Worm (Caenorhabditis elegans): ENCODE data around the gene Y54G2A.37.

Gene Y54G2A.37

ce11 chrIV:2809208-2809607, 11.3 kb upstream of the Y54G2A.37 start, which contains the start of gene Y54G2A.76:
Gene Y54G2A.76, plus strand, starts transcription at chrIV:2809410.
- no peak for TF ChIP-seq scrt-1 (GFP tag; IDR thresholded peaks at IDR 0.05)

ce11 chrIV:2817038-2817437, 3.5 kb upstream of the Y54G2A.37 start:
- TF ChIP-seq tbx-11 (GFP tag; IDR thresholded peaks at IDR 0.05) (no peak), pes-1 (GFP tag; IDR thresholded peaks at IDR 0.05) (no peak), scrt-1 (GFP tag; IDR thresholded peaks at IDR 0.05) (no peak)

- TF ChIP-seq tbx-37 (GFP tag; conservative IDR thresholded peaks at IDR 0.05): no peak
Measured at ce11 chrIV:2819633-2820032, 875 bp upstream of the Y54G2A.37 start, which contains the start of gene Y54G2A.13. Gene Y54G2A.13, minus strand, starts transcription at chrIV:2819733.

- TF ChIP-seq pes-1 (GFP tag; IDR thresholded peaks at IDR 0.05): no peak
- TF ChIP-seq hmbx-1 (tag; optimal IDR thresholded peaks at IDR 0.05): no peak
- no peak for TF ChIP-seq scrt-1 (GFP tag; IDR thresholded peaks at IDR 0.05)
- TF ChIP-seq sea-1 (GFP tag; conservative IDR thresholded peaks at IDR 0.05): no peak
- TF ChIP-seq flt-1 (GFP tag; IDR thresholded peaks at IDR 0.05): no peak
- TF ChIP-seq ceh-36 (tag; optimal IDR thresholded peaks at IDR 0.05): no peak
- no peak for TF ChIP-seq tbx-11 (GFP tag; IDR thresholded peaks at IDR 0.05)
- no peak for TF ChIP-seq B0310.2 (tag; optimal IDR thresholded peaks at IDR 0.05)
- TF ChIP-seq ceh-13 (GFP tag; optimal IDR thresholded peaks at IDR 0.05): no peak
- no peak for TF ChIP-seq hnd-1 (tag; optimal IDR thresholded peaks at IDR 0.05)
- TF ChIP-seq tra-4 (tag; optimal IDR thresholded peaks at IDR 0.05): no peak
Measured at ce11 chrIV:2823446-2823845, 2.9 kb downstream of the Y54G2A.37 start, which contains the start of gene clec-80. Gene clec-80, plus strand, starts transcription at chrIV:2823746.

- TF ChIP-seq flt-1 (GFP tag; IDR thresholded peaks at IDR 0.05): no peak
- TF ChIP-seq tbx-37 (GFP tag; conservative IDR thresholded peaks at IDR 0.05): no peak
- TF ChIP-seq hnd-1 (tag; optimal IDR thresholded peaks at IDR 0.05): no peak
- no peak for TF ChIP-seq tra-4 (tag; optimal IDR thresholded peaks at IDR 0.05)
- no peak for TF ChIP-seq tbx-11 (GFP tag; IDR thresholded peaks at IDR 0.05)
- TF ChIP-seq ets-7 (tag; optimal IDR thresholded peaks at IDR 0.05): no peak
- TF ChIP-seq pes-1 (GFP tag; IDR thresholded peaks at IDR 0.05): no peak
- no peak for TF ChIP-seq F13C5.2 (tag; optimal IDR thresholded peaks at IDR 0.05)
- no peak for TF ChIP-seq hmbx-1 (tag; optimal IDR thresholded peaks at IDR 0.05)
- no peak for TF ChIP-seq sea-1 (GFP tag; conservative IDR thresholded peaks at IDR 0.05)
- TF ChIP-seq B0310.2 (tag; optimal IDR thresholded peaks at IDR 0.05): no peak
Measured at ce11 chrIV:2825460-2826103, 5.1 kb downstream of the Y54G2A.37 start.

- no peak for TF ChIP-seq F13C5.2 (tag; optimal IDR thresholded peaks at IDR 0.05)
- no peak for TF ChIP-seq aly-1 (tag; optimal IDR thresholded peaks at IDR 0.05)
Measured at ce11 chrIV:2826335-2826734, 5.8 kb downstream of the Y54G2A.37 start.

ce11 chrIV:2832587-2832986, 12.1 kb downstream of the Y54G2A.37 start, which contains the start of the genes Y54G2A.48 and pudl-1:
Gene Y54G2A.48, minus strand, starts transcription at chrIV:2832687.
Gene pudl-1, plus strand, starts transcription at chrIV:2832906.
- no peak for TF ChIP-seq ets-7 (tag; optimal IDR thresholded peaks at IDR 0.05)

ce11 chrIV:2834516-2834915, 14.0 kb downstream of the Y54G2A.37 start, which contains the start of gene pudl-2:
Gene pudl-2, plus strand, starts transcription at chrIV:2834816.
- TF ChIP-seq hmg-4 (GFP tag; optimal IDR thresholded peaks at IDR 0.05): no peak
- no peak for TF ChIP-seq ets-7 (tag; optimal IDR thresholded peaks at IDR 0.05)

- TF ChIP-seq flt-1 (GFP tag; IDR thresholded peaks at IDR 0.05) (no peak), pes-1 (GFP tag; IDR thresholded peaks at IDR 0.05) (no peak), hnd-1 (tag; optimal IDR thresholded peaks at IDR 0.05) (no peak), aly-1 (tag; optimal IDR thresholded peaks at IDR 0.05) (no peak), tra-4 (tag; optimal IDR thresholded peaks at IDR 0.05) (no peak), B0310.2 (tag; optimal IDR thresholded peaks at IDR 0.05) (no peak), ceh-36 (tag; optimal IDR thresholded peaks at IDR 0.05) (no peak), tbx-11 (GFP tag; IDR thresholded peaks at IDR 0.05) (no peak), sea-1 (GFP tag; conservative IDR thresholded peaks at IDR 0.05) (no peak), ets-7 (tag; optimal IDR thresholded peaks at IDR 0.05) (no peak), ceh-13 (GFP tag; optimal IDR thresholded peaks at IDR 0.05) (no peak), hmg-4 (GFP tag; optimal IDR thresholded peaks at IDR 0.05) (no peak), F13C5.2 (tag; optimal IDR thresholded peaks at IDR 0.05) (no peak), ama-1 (optimal IDR thresholded peaks at IDR 0.05) (no peak), hmbx-1 (tag; optimal IDR thresholded peaks at IDR 0.05) (no peak), scrt-1 (GFP tag; IDR thresholded peaks at IDR 0.05) (no peak), tbx-37 (GFP tag; conservative IDR thresholded peaks at IDR 0.05) (no peak)
Measured at ce11 chrIV:2835364-2835763, 14.9 kb downstream of the Y54G2A.37 start, which contains the start of gene clec-82. Gene clec-82, plus strand, starts transcription at chrIV:2835664.

ce11 chrIV:2838308-2838707, 17.8 kb downstream of the Y54G2A.37 start, which contains the start of gene Y54G2A.7:
Gene Y54G2A.7, plus strand, starts transcription at chrIV:2838608.
- no peak for TF ChIP-seq scrt-1 (GFP tag; IDR thresholded peaks at IDR 0.05)
- TF ChIP-seq tbx-11 (GFP tag; IDR thresholded peaks at IDR 0.05): no peak
- TF ChIP-seq ceh-36 (tag; optimal IDR thresholded peaks at IDR 0.05): no peak
- no peak for TF ChIP-seq ceh-13 (GFP tag; optimal IDR thresholded peaks at IDR 0.05)
- no peak for TF ChIP-seq flt-1 (GFP tag; IDR thresholded peaks at IDR 0.05)
- TF ChIP-seq ama-1 (optimal IDR thresholded peaks at IDR 0.05): no peak
- TF ChIP-seq B0310.2 (tag; optimal IDR thresholded peaks at IDR 0.05): no peak
- no peak for TF ChIP-seq tbx-37 (GFP tag; conservative IDR thresholded peaks at IDR 0.05)
- no peak for TF ChIP-seq hnd-1 (tag; optimal IDR thresholded peaks at IDR 0.05)
- TF ChIP-seq F13C5.2 (tag; optimal IDR thresholded peaks at IDR 0.05): no peak
- no peak for TF ChIP-seq aly-1 (tag; optimal IDR thresholded peaks at IDR 0.05)
- no peak for TF ChIP-seq sea-1 (GFP tag; conservative IDR thresholded peaks at IDR 0.05)
- no peak for TF ChIP-seq pes-1 (GFP tag; IDR thresholded peaks at IDR 0.05)

Measured in whole organism, early embryonic.